Worm (Caenorhabditis elegans): ENCODE measurements around the gene dib-1.

DNA sequence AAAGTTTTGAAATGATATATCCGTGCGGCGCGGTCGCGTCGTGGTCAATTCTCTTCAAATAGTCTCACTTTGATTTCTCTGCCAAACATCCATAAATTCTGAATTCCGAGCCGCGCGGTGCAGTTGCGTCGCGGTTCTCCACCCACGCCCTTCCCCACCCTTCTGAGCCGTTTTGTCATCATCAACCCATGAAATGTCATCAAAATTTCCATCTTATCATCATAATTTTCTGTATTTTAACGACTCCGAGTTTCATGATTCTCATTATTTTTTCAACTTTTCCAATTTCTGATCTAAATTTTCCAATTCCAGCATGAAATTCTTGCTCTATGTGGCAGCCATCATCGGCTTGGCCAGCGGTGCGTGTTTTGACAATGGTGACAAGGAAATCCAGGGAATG is 48.5 kb upstream of the dib-1 start, which contains the start of gene clec-84:
- TF ChIP-seq aly-2 (tag; optimal IDR thresholded peaks at IDR 0.05) (no peak), nhr-237 (tag; optimal IDR thresholded peaks at IDR 0.05) (no peak), mxl-3 (GFP tag; optimal IDR thresholded peaks at IDR 0.05) (no peak), skn-1 (tag; optimal IDR thresholded peaks at IDR 0.05) (no peak), mdl-1 (tag; optimal IDR thresholded peaks at IDR 0.05) (no peak), daf-19 (GFP tag; conservative IDR thresholded peaks at IDR 0.05) (no peak), lsy-2 (tag; optimal IDR thresholded peaks at IDR 0.05) (no peak), dve-1 (tag; optimal IDR thresholded peaks at IDR 0.05; ENCODE audit: insufficient read depth) (no peak), unc-62 (GFP tag; optimal IDR thresholded peaks at IDR 0.05 in 1 of 2) (no peak), unc-62 (tag; optimal IDR thresholded peaks at IDR 0.05) (no peak), lin-13 (GFP tag; optimal IDR thresholded peaks at IDR 0.05) (no peak), ztf-11 (tag; optimal IDR thresholded peaks at IDR 0.05) (no peak), R02D3.7 (tag; optimal IDR thresholded peaks at IDR 0.05) (no peak), gei-8 (GFP tag; optimal IDR thresholded peaks at IDR 0.05) (no peak), egl-27 (tag; optimal IDR thresholded peaks at IDR 0.05) (no peak)

All from whole organism, L4 larva.